Worm (Caenorhabditis elegans) whole organism, L3 larva: ENCODE data around the gene gdi-1.

Experiments used
- ZK546.5 ChIP-seq: sonication (generic microtip); optimal IDR thresholded peaks from 2 replicates; lab custom pipeline; 2017; ENCODE audit warnings: missing biosample characterization, missing genetic modification characterization
- aly-2 ChIP-seq: fragments of 150-350 bp; optimal IDR thresholded peaks from 2 replicates; lab custom pipeline; 2014; ENCODE audit warnings: missing biosample characterization, missing genetic modification characterization
- ama-1 ChIP-seq: fragments of 150-350 bp; optimal IDR thresholded peaks from 2 replicates; lab custom pipeline; 2018
- ceh-9 ChIP-seq: sonication (generic microtip); optimal IDR thresholded peaks from 2 replicates; lab custom pipeline; 2018; ENCODE audit warnings: missing biosample characterization, missing genetic modification characterization
- lin-15B ChIP-seq: fragments of 150-350 bp; optimal IDR thresholded peaks from 2 replicates; lab custom pipeline; 2014; ENCODE audit warnings: missing biosample characterization, missing genetic modification characterization
- nfya-1 ChIP-seq: sonication (generic microtip); optimal IDR thresholded peaks from 2 replicates; lab custom pipeline; 2017; ENCODE audit warnings: missing genetic modification characterization, mild to moderate bottlenecking, missing compliant biosample characterization, antibody characterized with exemption, moderate library complexity; ENCODE audit not compliant: insufficient read depth
- nhr-28 ChIP-seq: fragments of 150-350 bp; optimal IDR thresholded peaks from 2 replicates; lab custom pipeline; 2014; ENCODE audit warnings: missing biosample characterization, missing genetic modification characterization
- unc-62 ChIP-seq: fragments of 150-350 bp; sonication (generic microtip); optimal IDR thresholded peaks from 4 replicates; lab custom pipeline; 2014; ENCODE audit warnings: missing biosample characterization, missing genetic modification reagents, missing genetic modification characterization
- zag-1 ChIP-seq: fragments of 150-350 bp; optimal IDR thresholded peaks from 2 replicates; lab custom pipeline; 2014; ENCODE audit warnings: missing biosample characterization, missing genetic modification characterization

DNA sequence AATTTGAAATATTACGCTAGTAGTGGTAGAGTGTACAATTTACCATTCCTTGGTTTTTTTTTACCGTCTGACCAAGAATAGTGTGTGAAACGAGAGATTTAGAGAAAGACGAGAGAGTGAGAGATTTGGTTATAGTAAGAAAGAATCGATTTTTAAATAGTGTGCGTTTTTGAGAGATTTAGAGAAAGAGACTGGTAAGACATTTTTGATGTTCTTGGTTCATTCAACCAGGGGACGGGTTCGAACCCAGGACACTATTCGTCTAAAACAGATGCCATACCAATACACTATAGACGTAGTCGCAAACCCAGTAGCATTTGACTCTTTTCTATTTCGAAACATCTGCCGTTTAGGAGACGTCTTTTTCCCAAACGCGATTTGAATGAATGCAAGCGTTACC lies 45.4 kb upstream of the gdi-1 start:
- TF ChIP-seq nfya-1 (tag; lab: Kevin White, UChicago): peak; percentile 76
- peak; percentile 59 for TF ChIP-seq unc-62
- TF ChIP-seq ZK546.5: no peak
- TF ChIP-seq nhr-28 (tag; lab: Kevin White, UChicago): no peak
- TF ChIP-seq aly-2: peak; percentile 43
- TF ChIP-seq ceh-9 (tag; lab: Kevin White, UChicago): no peak
- peak; percentile 5 for TF ChIP-seq zag-1 (tag; lab: Kevin White, UChicago)
- peak; percentile 13 for TF ChIP-seq ama-1 (lab: Kevin White, UChicago)
- TF ChIP-seq lin-15B: peak; percentile 53
